Fruit fly (Drosophila melanogaster) whole organism, embryonic: ENCODE data around the gene LysRS.
A peak's percentile ranks its signal among the peaks of the same experiment; 100 is the strongest.

Experiments used
- ATbp ChIP-seq: fragments of 200-800 bp; sonication (Bioruptor generic); optimal IDR thresholded peaks from 2 replicates; lab custom pipeline; 2017; ENCODE audit warnings: missing biosample characterization, mild to moderate bottlenecking, missing genetic modification characterization, missing genetic modification reagents
- B-H1 ChIP-seq: fragments of 200-800 bp; sonication (Bioruptor generic); IDR thresholded peaks from 3 replicates; pipeline ENCODE4 v1.3.6; 2022; ENCODE audit warnings: missing biosample characterization, missing genetic modification characterization
- Bdp1 ChIP-seq: fragments of 200-800 bp; sonication (Bioruptor generic); optimal IDR thresholded peaks from 3 replicates; lab custom pipeline; 2016; ENCODE audit warnings: missing biosample characterization, missing genetic modification characterization
- CG11504 ChIP-seq: fragments of 200-800 bp; sonication (Bioruptor generic); optimal IDR thresholded peaks from 3 replicates; lab custom pipeline; 2019; ENCODE audit warnings: missing biosample characterization, mild to moderate bottlenecking, missing genetic modification characterization, moderate library complexity
- CG12219 ChIP-seq: fragments of 200-800 bp; sonication (Bioruptor generic); optimal IDR thresholded peaks from 3 replicates; lab custom pipeline; 2018; ENCODE audit warnings: missing biosample characterization, mild to moderate bottlenecking, missing genetic modification characterization
- CG12744 ChIP-seq: fragments of 200-800 bp; sonication (Bioruptor generic); optimal IDR thresholded peaks from 2 replicates; lab custom pipeline; 2016; ENCODE audit warnings: missing biosample characterization, missing genetic modification characterization
- CG1647 ChIP-seq: fragments of 200-800 bp; sonication (Bioruptor generic); optimal IDR thresholded peaks from 3 replicates; lab custom pipeline; 2016; ENCODE audit warnings: missing biosample characterization, missing genetic modification characterization
- CG17359 ChIP-seq: fragments of 200-800 bp; sonication (Bioruptor generic); optimal IDR thresholded peaks from 3 replicates; lab custom pipeline; 2018; ENCODE audit warnings: missing biosample characterization, mild to moderate bottlenecking, missing genetic modification characterization, moderate library complexity
- CG17361 ChIP-seq: fragments of 200-800 bp; sonication (Bioruptor generic); IDR thresholded peaks from 3 replicates; pipeline ENCODE4 v1.3.6; 2022; ENCODE audit warnings: missing biosample characterization, missing genetic modification characterization
- CG3065 ChIP-seq: fragments of 200-800 bp; sonication (Bioruptor generic); optimal IDR thresholded peaks from 2 replicates; lab custom pipeline; 2016; ENCODE audit warnings: missing biosample characterization, missing genetic modification characterization
- CG32772 ChIP-seq: fragments of 200-800 bp; sonication (Bioruptor generic); IDR thresholded peaks from 2 replicates; pipeline ENCODE4 v1.3.6; 2022; ENCODE audit warnings: missing biosample characterization, missing genetic modification characterization
- CG42726 ChIP-seq: fragments of 200-800 bp; sonication (Bioruptor generic); IDR thresholded peaks from 2 replicates; pipeline ENCODE4 v1.3.6; 2022; ENCODE audit warnings: missing biosample characterization, missing genetic modification characterization; ENCODE audit not compliant: partially characterized antibody
- CG7745 ChIP-seq: fragments of 200-800 bp; sonication (Bioruptor generic); optimal IDR thresholded peaks from 2 replicates; lab custom pipeline; 2018; ENCODE audit warnings: missing biosample characterization, mild to moderate bottlenecking, missing genetic modification characterization, moderate library complexity
- CG8944 ChIP-seq: fragments of 200-800 bp; sonication (Bioruptor generic); optimal IDR thresholded peaks from 3 replicates; lab custom pipeline; 2016; ENCODE audit warnings: missing biosample characterization, missing genetic modification characterization
- CHES-1-like ChIP-seq: fragments of 200-800 bp; sonication (Bioruptor generic); optimal IDR thresholded peaks from 2 replicates; lab custom pipeline; 2016; ENCODE audit warnings: missing biosample characterization, missing genetic modification characterization
- CrebB ChIP-seq: fragments of 200-800 bp; sonication (Bioruptor generic); optimal IDR thresholded peaks from 3 replicates; lab custom pipeline; 2018; ENCODE audit warnings: missing biosample characterization, mild to moderate bottlenecking, missing genetic modification characterization
- D ChIP-seq, 2 experiments: fragments of 200-800 bp in 1 of 2; fragments of >200 bp in 1 of 2; sonication (Bioruptor generic) in 1 of 2; optimal IDR thresholded peaks; 2 replicates in 1 of 2; 3 replicates in 1 of 2; lab custom pipeline; 2017; ENCODE audit warnings: mild to moderate bottlenecking in 1 of 2, missing biosample characterization in 1 of 2, missing genetic modification characterization in 1 of 2, missing genetic modification reagents in 1 of 2
- Dek ChIP-seq: fragments of 200-800 bp; sonication (Bioruptor generic); optimal IDR thresholded peaks from 3 replicates; lab custom pipeline; 2019; ENCODE audit warnings: missing biosample characterization, mild to moderate bottlenecking, missing genetic modification characterization, moderate library complexity
- Dip3 ChIP-seq: fragments of 200-800 bp; sonication (Bioruptor generic); optimal IDR thresholded peaks from 3 replicates; lab custom pipeline; 2016; ENCODE audit warnings: missing biosample characterization, missing genetic modification characterization
- Drgx ChIP-seq: fragments of 200-800 bp; sonication (Bioruptor generic); IDR thresholded peaks from 2 replicates; pipeline ENCODE4 v1.3.6; 2022; ENCODE audit warnings: missing biosample characterization, missing genetic modification characterization
- E2f2 ChIP-seq: fragments of 200-800 bp; sonication (Bioruptor generic); IDR thresholded peaks from 2 replicates; pipeline ENCODE4 v1.3.6; 2022; ENCODE audit warnings: missing biosample characterization, missing genetic modification characterization
- Hr3 ChIP-seq: fragments of 200-800 bp; sonication (Bioruptor generic); optimal IDR thresholded peaks from 3 replicates; lab custom pipeline; 2016; ENCODE audit warnings: missing biosample characterization, missing genetic modification characterization
- Med ChIP-seq: fragments of 200-800 bp; sonication (Bioruptor generic); peaks from one replicate; lab custom pipeline; 2016; ENCODE audit warnings: missing biosample characterization, missing genetic modification characterization, mild to moderate bottlenecking, inconsistent platforms, moderate library complexity
- NFAT ChIP-seq: fragments of 200-800 bp; sonication (Bioruptor generic); IDR thresholded peaks from 2 replicates; pipeline ENCODE4 v1.3.6; 2022; ENCODE audit warnings: missing biosample characterization, missing genetic modification characterization
- Neu2 ChIP-seq: fragments of 200-800 bp; sonication (Bioruptor generic); optimal IDR thresholded peaks from 3 replicates; lab custom pipeline; 2016; ENCODE audit warnings: missing biosample characterization, missing genetic modification characterization, borderline replicate concordance
- Nf-YC ChIP-seq: fragments of 200-800 bp; optimal IDR thresholded peaks from 3 replicates; lab custom pipeline; 2019; ENCODE audit warnings: missing biosample characterization, mild to moderate bottlenecking, missing genetic modification characterization, moderate library complexity
- PHDP ChIP-seq: fragments of 200-800 bp; sonication (Bioruptor generic); optimal IDR thresholded peaks from 3 replicates; lab custom pipeline; 2018; ENCODE audit warnings: missing biosample characterization, mild to moderate bottlenecking, missing genetic modification characterization, moderate library complexity
- Ptx1 ChIP-seq: fragments of 200-800 bp; sonication (Bioruptor generic); IDR thresholded peaks from 2 replicates; pipeline ENCODE4 v1.3.6; 2022; ENCODE audit warnings: missing biosample characterization, missing genetic modification characterization
- Sox100B ChIP-seq: fragments of 200-800 bp; sonication (Bioruptor generic); optimal IDR thresholded peaks from 3 replicates; lab custom pipeline; 2018; ENCODE audit warnings: missing biosample characterization, mild to moderate bottlenecking, missing genetic modification characterization
- Ssrp ChIP-seq: fragments of 200-800 bp; sonication (Bioruptor generic); optimal IDR thresholded peaks from 2 replicates; lab custom pipeline; 2018; ENCODE audit warnings: missing biosample characterization, mild to moderate bottlenecking, missing genetic modification characterization, moderate library complexity
- Tbp ChIP-seq: fragments of >200 bp; optimal IDR thresholded peaks from 2 replicates; lab custom pipeline; 2018; ENCODE audit warnings: missing biosample characterization, missing genetic modification characterization
- YL-1 ChIP-seq: fragments of 200-800 bp; sonication (Bioruptor generic); optimal IDR thresholded peaks from 3 replicates; lab custom pipeline; 2017; ENCODE audit warnings: missing biosample characterization, mild to moderate bottlenecking, missing genetic modification characterization
- ab ChIP-seq: fragments of 200-800 bp; sonication (Bioruptor generic); optimal IDR thresholded peaks from 2 replicates; lab custom pipeline; 2016; ENCODE audit warnings: missing biosample characterization, missing genetic modification characterization
- bowl ChIP-seq: fragments of 200-800 bp; sonication (Bioruptor generic); IDR thresholded peaks from 2 replicates; pipeline ENCODE4 v1.3.6; 2022; ENCODE audit warnings: missing biosample characterization, missing genetic modification characterization
- cad ChIP-seq: fragments of >200 bp; optimal IDR thresholded peaks from 2 replicates; lab custom pipeline; 2017; ENCODE audit warnings: missing biosample characterization, missing genetic modification characterization
- chif ChIP-seq, 2 experiments: fragments of 200-800 bp; sonication (Bioruptor generic); optimal IDR thresholded peaks; 3 replicates each; lab custom pipeline; 2016; ENCODE audit warnings: missing biosample characterization in 2 of 2, missing genetic modification characterization in 2 of 2
- dpn ChIP-seq, 2 experiments: fragments of 200-800 bp; sonication (Bioruptor generic); optimal IDR thresholded peaks; 3 replicates each; lab custom pipeline; 2016; ENCODE audit warnings: missing biosample characterization in 2 of 2, missing genetic modification characterization in 2 of 2
- emc ChIP-seq: fragments of 200-800 bp; sonication (Bioruptor generic); optimal IDR thresholded peaks from 2 replicates; lab custom pipeline; 2016; ENCODE audit warnings: missing biosample characterization, missing genetic modification characterization
- ems ChIP-seq: fragments of 200-800 bp; sonication (Bioruptor generic); optimal IDR thresholded peaks from 3 replicates; lab custom pipeline; 2016; ENCODE audit warnings: missing biosample characterization, missing genetic modification characterization
- luna ChIP-seq: fragments of 200-800 bp; sonication (Bioruptor generic); optimal IDR thresholded peaks from 2 replicates; lab custom pipeline; 2016; ENCODE audit warnings: missing biosample characterization, missing genetic modification characterization
- nom ChIP-seq: fragments of 200-800 bp; sonication (Bioruptor generic); optimal IDR thresholded peaks from 2 replicates; lab custom pipeline; 2017; ENCODE audit warnings: missing biosample characterization, missing genetic modification characterization, mild to moderate bottlenecking, moderate library complexity, missing genetic modification reagents
- prd ChIP-seq, 3 experiments: fragments of >200 bp in 2 of 3; fragments of 200-800 bp in 1 of 3; sonication (Bioruptor generic) in 1 of 3; optimal IDR thresholded peaks in 2 of 3; IDR thresholded peaks in 1 of 3; 2 replicates in 2 of 3; 3 replicates in 1 of 3; pipeline versions ENCODE4 v1.3.6 to Lab custom; 2017 to 2022; ENCODE audit warnings: missing biosample characterization in 1 of 3, missing genetic modification characterization in 1 of 3
- ro ChIP-seq: fragments of 200-800 bp; sonication (Bioruptor generic); IDR thresholded peaks from 2 replicates; pipeline ENCODE4 v1.3.6; 2022; ENCODE audit warnings: missing biosample characterization, missing genetic modification characterization
- sna ChIP-seq: fragments of 200-800 bp; sonication (Bioruptor generic); IDR thresholded peaks from 2 replicates; pipeline ENCODE4 v1.3.6; 2022; ENCODE audit warnings: missing biosample characterization, missing genetic modification characterization; ENCODE audit not compliant: partially characterized antibody
- tup ChIP-seq: fragments of 200-800 bp; sonication (Bioruptor generic); optimal IDR thresholded peaks from 2 replicates; lab custom pipeline; 2016; ENCODE audit warnings: missing biosample characterization, mild to moderate bottlenecking, missing genetic modification characterization, moderate library complexity

LysRS gene

DNA sequence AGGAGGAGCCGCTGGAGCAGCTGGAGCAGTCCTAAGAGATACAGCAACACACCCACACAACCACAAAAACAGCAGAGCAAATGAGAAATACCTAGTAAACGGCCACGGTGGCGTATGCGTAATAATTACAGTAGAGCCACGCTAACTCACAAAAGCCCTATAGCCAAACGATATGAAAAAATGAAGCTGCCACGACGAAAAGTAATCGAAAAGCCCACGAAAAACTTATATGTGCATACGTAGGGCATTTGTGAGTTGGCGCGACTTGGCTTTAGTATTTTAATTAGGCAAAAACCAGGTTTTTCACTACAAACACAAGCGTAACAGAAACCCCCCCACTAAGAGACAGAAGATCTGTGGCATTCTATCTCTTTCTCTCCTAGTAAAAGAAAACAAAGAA, 20.8 kb downstream of the LysRS start (continued):
- TF ChIP-seq D (optimal IDR thresholded peaks at IDR 0.05; lab: Kevin White, UChicago), result no peak
- no peak for TF ChIP-seq D (GFP tag; optimal IDR thresholded peaks at IDR 0.05; lab: Kevin White, UChicago)
- TF ChIP-seq NFAT (GFP tag; lab: Robert Waterston, UW), result peak; percentile 58; the same call in 1 of the 2 replicates
- TF ChIP-seq ems (GFP tag; lab: Kevin White, UChicago), result no peak
- TF ChIP-seq Nf-YC, result no peak
- no peak for TF ChIP-seq CG7745 (tag; lab: Kevin White, UChicago)
- TF ChIP-seq ab (GFP tag; lab: Kevin White, UChicago), result no peak
- no peak for TF ChIP-seq CHES-1-like (GFP tag; lab: Kevin White, UChicago)
- TF ChIP-seq E2f2 (GFP tag; lab: Robert Waterston, UW), result no peak
- no peak for TF ChIP-seq CG8944 (GFP tag; lab: Kevin White, UChicago)
- TF ChIP-seq Bdp1 (GFP tag; lab: Kevin White, UChicago), result no peak
- TF ChIP-seq cad (GFP tag; lab: Kevin White, UChicago), result no peak
- TF ChIP-seq PHDP, result peak; percentile 21
- TF ChIP-seq Ptx1 (GFP tag; lab: Robert Waterston, UW), result 0 out of 2 replicates have a peak, but pooled peaks have one; percentile 24

DNA sequence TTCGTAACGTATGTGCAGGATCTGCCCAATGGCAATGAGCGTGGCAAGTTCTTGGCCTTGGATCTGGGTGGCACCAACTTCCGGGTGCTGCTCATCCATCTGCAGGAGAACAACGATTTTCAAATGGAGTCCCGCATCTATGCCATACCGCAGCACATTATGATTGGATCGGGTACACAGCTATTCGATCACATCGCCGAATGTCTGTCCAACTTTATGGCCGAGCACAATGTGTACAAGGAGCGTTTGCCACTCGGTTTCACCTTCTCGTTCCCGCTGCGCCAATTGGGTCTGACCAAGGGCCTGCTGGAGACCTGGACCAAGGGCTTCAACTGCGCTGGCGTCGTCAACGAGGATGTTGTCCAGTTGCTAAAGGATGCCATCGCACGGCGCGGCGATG, 22.1 kb downstream of the LysRS start:
- TF ChIP-seq Med (GFP tag; lab: Kevin White, UChicago), result peak; percentile 41
- TF ChIP-seq tup, result no peak
- TF ChIP-seq CG12744 (GFP tag; lab: Kevin White, UChicago), result no peak
- no peak for TF ChIP-seq Sox100B (GFP tag; lab: Kevin White, UChicago)
- no peak for TF ChIP-seq prd (optimal IDR thresholded peaks at IDR 0.05; lab: Kevin White, UChicago)
- TF ChIP-seq prd (GFP tag; IDR thresholded peaks at IDR 0.05; lab: Robert Waterston, UW), result no peak

DNA sequence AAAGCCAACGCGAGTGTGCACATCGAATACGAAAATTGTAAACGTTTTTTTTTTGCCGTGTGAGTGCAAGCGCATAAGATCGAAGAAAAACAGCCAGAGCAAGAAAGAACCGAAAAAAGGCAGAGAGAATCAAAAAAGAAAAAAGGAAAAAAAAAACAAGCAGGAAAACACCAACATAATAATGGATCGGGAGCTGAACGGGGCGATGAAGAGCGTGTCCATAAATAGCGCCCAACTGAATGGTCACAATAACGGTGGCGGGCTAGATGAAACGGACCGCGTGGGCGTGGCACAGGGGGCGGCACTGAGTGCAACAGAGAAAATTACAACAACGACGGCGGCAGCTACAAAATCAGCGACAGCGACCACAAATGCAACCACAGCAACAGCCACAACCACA, 22.6 kb downstream of the LysRS start:
- TF ChIP-seq CG17359, result peak; percentile 3
- peak; percentile 29 for TF ChIP-seq CG3065 (GFP tag; lab: Kevin White, UChicago)
- TF ChIP-seq CG32772 (GFP tag; lab: Robert Waterston, UW), result peak; percentile 55
- TF ChIP-seq CG42726 (GFP tag; lab: Robert Waterston, UW), result 0 out of 2 replicates have a peak, but pooled peaks have one; percentile 2
- no peak for TF ChIP-seq ro (GFP tag; lab: Robert Waterston, UW)
- TF ChIP-seq Drgx (GFP tag; lab: Robert Waterston, UW), result peak; percentile 67
- no peak for TF ChIP-seq bowl
- TF ChIP-seq sna (GFP tag; lab: Robert Waterston, UW), result 0 out of 2 replicates have a peak, but pooled peaks have one; percentile 3

DNA sequence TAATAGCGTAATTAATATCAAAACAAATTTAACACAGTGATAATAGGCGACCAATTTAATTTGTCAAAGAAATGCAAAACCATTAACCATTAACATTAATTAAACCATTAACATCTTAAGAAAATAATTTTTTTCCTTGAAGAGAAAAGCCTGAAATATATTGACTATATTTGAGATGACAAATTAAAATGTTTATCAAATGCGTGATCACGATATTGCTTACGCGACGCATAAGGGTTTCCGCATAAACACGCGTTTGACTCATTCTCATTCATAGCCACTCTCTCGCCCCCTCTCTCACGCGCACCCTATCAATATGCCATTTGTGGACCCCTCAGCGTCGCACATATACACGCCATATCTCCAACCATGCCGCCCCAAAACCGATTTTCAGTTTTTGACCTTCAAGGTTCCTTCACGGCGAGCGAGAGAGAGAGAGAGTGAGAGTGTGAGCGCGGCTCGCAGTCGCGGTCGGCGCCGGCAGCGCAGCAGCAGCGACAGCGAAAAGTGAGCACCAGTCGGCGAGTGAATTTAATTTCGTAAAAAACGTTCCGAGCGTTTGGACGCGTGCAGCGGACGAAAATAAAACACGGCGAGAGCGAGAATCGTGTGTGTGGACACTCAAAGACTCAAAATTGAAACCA, 23.2 kb downstream of the LysRS start, which contains the start of gene Hex-A:
TSS of gene Hex-A (plus strand) at position 317 of the 644 bp plus-strand sequence.
- TF ChIP-seq CG17361 (GFP tag; lab: Robert Waterston, UW), result peak; percentile 96
- TF ChIP-seq CrebB (tag; lab: Kevin White, UChicago), result peak; percentile 97
- peak; percentile 97 for TF ChIP-seq Dek
- peak; percentile 98 for TF ChIP-seq CG12219
- peak; percentile 87 to 96 for TF ChIP-seq dpn (GFP tag; optimal IDR thresholded peaks at IDR 0.05; lab: Kevin White, UChicago)
- TF ChIP-seq Tbp (GFP tag; lab: Kevin White, UChicago), result no peak
- peak; percentile 84 for TF ChIP-seq YL-1
- TF ChIP-seq CG1647, result peak; percentile 86
- TF ChIP-seq Neu2, result peak; percentile 69
- TF ChIP-seq luna, result peak; percentile 82
- peak; percentile 83 for TF ChIP-seq Hr3 (GFP tag; lab: Kevin White, UChicago)
- TF ChIP-seq ATbp (GFP tag; lab: Kevin White, UChicago), result peak; percentile 92
- peak; percentile 95 for TF ChIP-seq Dip3 (GFP tag; lab: Kevin White, UChicago)
- TF ChIP-seq B-H1, result peak; percentile 86
- TF ChIP-seq nom (GFP tag; lab: Kevin White, UChicago), result peak; percentile 95
- peak; percentile 91 to 92 for TF ChIP-seq chif (GFP tag; optimal IDR thresholded peaks at IDR 0.05; lab: Kevin White, UChicago)
- peak; percentile 97 for TF ChIP-seq Ssrp (tag; lab: Kevin White, UChicago)
- TF ChIP-seq emc (GFP tag; lab: Kevin White, UChicago), result peak; percentile 88
- TF ChIP-seq CG11504, result peak; percentile 97
